Fruit fly (Drosophila melanogaster) whole organism: ENCODE measurements around the gene Cyt-c-d.

Experiments used
- CG8478 ChIP-seq: fragments of >200 bp; optimal IDR thresholded peaks from 2 replicates; lab custom pipeline; 2018; ENCODE audit warnings: inconsistent platforms
- Dll ChIP-seq: fragments of >200 bp; optimal IDR thresholded peaks from 2 replicates; lab custom pipeline; 2017
- EcR ChIP-seq, 2 experiments: fragments of >200 bp; optimal IDR thresholded peaks; 2 replicates each; lab custom pipeline; 2017; ENCODE audit warnings: missing biosample characterization in 2 of 2, missing genetic modification characterization in 2 of 2, missing genetic modification reagents in 2 of 2
- pan ChIP-seq: fragments of >200 bp; optimal IDR thresholded peaks from 2 replicates; lab custom pipeline; 2017
- psq ChIP-seq: fragments of >200 bp; optimal IDR thresholded peaks from 2 replicates; lab custom pipeline; 2017
- usp ChIP-seq: fragments of >200 bp; optimal IDR thresholded peaks from 2 replicates; lab custom pipeline; 2017; ENCODE audit warnings: missing biosample characterization, missing genetic modification characterization, mixed read lengths

Cyt-c-d gene

DNA sequence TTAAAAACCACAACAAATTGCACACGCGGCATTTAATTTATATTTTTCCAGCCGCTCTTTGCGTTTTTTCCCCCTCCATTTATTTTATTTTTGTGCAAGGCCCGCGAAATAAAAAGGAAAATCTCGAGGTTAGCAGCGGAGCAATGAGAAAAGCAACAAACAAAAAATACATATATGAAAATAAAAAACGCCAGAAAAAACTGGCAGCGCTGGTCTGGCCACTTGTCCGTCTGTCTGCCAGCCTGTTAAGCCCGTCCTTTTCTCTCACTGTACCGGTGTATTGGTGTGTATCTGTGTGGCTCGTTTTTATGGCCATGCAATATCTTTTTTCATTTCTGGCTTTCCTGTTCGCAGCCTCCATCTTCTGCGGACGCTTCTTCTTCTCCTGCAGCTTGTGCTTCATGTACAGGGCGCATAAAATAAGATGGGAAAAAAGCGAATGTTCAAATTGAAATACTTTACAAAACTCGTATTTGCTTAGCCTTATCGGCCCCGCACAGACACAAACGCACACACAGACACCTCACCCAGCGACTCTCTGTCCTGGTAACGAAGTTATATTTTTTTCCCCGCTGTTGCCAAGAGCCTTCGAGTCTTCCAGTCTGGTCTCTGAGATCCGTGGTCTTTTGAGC lies 29.2 kb upstream of the Cyt-c-d start:
- TF ChIP-seq Dll (no peak), usp (GFP tag; lab: Kevin White, UChicago) (no peak), pan (lab: Kevin White, UChicago) (no peak), EcR (GFP tag; optimal IDR thresholded peaks at IDR 0.05; lab: Kevin White, UChicago) (no peak), CG8478 (lab: Kevin White, UChicago) (no peak), psq (lab: Kevin White, UChicago) (no peak)

DNA sequence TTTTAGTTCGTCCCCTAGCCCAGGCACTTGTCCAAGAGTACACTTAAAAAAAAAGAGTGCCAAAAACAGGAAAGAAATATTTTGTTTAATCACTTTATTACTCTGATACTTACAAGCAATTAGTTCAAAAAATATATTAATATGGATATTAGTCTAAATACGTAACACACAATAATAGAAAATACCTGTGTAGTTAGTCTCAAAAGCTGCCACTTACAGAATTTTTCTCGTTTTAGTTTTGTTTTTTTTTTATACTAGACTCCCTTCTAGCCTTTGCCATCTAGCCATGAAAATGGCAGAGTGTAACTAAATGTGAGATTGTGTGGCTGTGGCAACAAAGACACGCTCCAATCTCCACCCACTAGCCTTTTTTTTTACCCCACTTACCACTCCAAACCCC lies 27.8 kb upstream of the Cyt-c-d start:
- TF ChIP-seq Dll (no peak), psq (lab: Kevin White, UChicago) (no peak), EcR (GFP tag; optimal IDR thresholded peaks at IDR 0.05; lab: Kevin White, UChicago) (no peak), usp (GFP tag; lab: Kevin White, UChicago) (no peak), CG8478 (lab: Kevin White, UChicago) (no peak)

DNA sequence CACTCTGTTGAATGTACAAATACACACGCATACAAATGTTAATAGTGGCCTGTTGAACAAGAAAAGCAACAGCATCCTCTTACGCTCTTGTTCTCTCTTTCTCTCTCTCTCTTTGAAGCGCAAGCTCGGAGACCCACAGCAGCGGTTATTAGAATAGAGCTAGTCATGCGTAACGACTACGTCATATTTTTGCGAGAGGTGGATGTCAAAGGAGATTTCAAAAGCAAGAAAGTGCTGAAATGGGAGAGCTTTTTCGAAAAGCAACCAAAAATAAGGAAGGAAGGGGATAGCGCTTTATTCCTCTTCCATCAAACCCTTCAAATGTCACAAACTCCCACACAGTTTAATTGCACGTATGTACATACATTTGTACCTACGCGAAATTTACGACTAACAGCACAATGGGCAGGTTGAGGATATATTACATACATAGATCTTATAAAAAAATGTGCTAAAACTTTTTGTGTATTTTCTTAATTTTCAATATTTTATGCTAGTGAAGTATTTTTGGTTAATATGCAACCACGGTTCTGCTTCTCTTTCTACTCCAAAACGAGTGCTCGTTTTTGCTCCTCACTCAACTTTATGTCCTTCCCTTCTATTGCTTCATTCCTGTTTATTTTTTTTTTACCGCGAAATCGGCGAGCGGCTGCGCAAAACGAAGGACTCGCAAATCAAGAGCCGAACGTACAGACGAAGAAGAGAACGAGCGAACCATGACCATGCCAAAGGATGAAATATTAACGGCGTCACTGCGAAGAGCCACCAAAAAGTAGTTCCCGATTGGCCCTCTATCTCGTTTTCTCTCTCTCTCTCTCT lies 25.7 kb upstream of the Cyt-c-d start:
- TF ChIP-seq CG8478 (lab: Kevin White, UChicago), result no peak
- TF ChIP-seq usp (GFP tag; lab: Kevin White, UChicago), result no peak
- TF ChIP-seq Dll, result no peak
- no peak for TF ChIP-seq EcR (GFP tag; optimal IDR thresholded peaks at IDR 0.05; lab: Kevin White, UChicago)
- TF ChIP-seq pan (lab: Kevin White, UChicago), result no peak
- no peak for TF ChIP-seq psq (lab: Kevin White, UChicago)

dm6 chr2L:16690619-16690908 lies 25.1 kb upstream of the Cyt-c-d start:
- TF ChIP-seq usp (GFP tag; lab: Kevin White, UChicago) (no peak), EcR (GFP tag; optimal IDR thresholded peaks at IDR 0.05; lab: Kevin White, UChicago) (no peak), psq (lab: Kevin White, UChicago) (no peak), Dll (no peak), pan (lab: Kevin White, UChicago) (no peak), CG8478 (lab: Kevin White, UChicago) (no peak)

dm6 chr2L:16703008-16703510 lies 12.6 kb upstream of the Cyt-c-d start:
- TF ChIP-seq CG8478 (lab: Kevin White, UChicago) (no peak), pan (lab: Kevin White, UChicago) (no peak), psq (lab: Kevin White, UChicago) (no peak), usp (GFP tag; lab: Kevin White, UChicago) (no peak), Dll (no peak), EcR (GFP tag; optimal IDR thresholded peaks at IDR 0.05; lab: Kevin White, UChicago) (no peak)

DNA sequence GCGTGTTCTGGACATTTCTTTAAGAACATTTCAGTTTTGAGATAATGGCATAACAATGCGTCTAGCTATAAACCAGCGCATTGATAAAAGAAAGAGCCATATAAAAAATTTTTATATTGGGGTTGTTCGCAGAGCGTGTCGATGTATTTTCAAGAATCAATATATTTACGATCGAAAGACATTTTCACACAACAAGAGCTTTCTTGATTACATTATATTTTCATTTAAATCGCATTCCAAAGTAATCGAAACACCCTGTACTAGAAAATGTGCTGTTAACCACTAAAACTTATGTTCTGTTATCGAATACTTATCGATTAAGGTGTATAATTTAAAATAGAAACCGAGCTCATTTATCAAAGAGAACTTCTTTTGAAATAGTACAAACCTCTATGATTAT lies 11.9 kb upstream of the Cyt-c-d start:
- TF ChIP-seq usp (GFP tag; lab: Kevin White, UChicago) (no peak), psq (lab: Kevin White, UChicago) (no peak), EcR (GFP tag; optimal IDR thresholded peaks at IDR 0.05; lab: Kevin White, UChicago) (no peak), pan (lab: Kevin White, UChicago) (no peak), Dll (no peak), CG8478 (lab: Kevin White, UChicago) (no peak)

- TF ChIP-seq usp (GFP tag; lab: Kevin White, UChicago), result no peak
- no peak for TF ChIP-seq pan (lab: Kevin White, UChicago)
- no peak for TF ChIP-seq psq (lab: Kevin White, UChicago)
- no peak for TF ChIP-seq CG8478 (lab: Kevin White, UChicago)
- TF ChIP-seq EcR (GFP tag; optimal IDR thresholded peaks at IDR 0.05; lab: Kevin White, UChicago), result no peak
- TF ChIP-seq Dll, result no peak
These were observed 8.6 kb upstream of the Cyt-c-d start for dm6 chr2L:16706882-16707775.

DNA sequence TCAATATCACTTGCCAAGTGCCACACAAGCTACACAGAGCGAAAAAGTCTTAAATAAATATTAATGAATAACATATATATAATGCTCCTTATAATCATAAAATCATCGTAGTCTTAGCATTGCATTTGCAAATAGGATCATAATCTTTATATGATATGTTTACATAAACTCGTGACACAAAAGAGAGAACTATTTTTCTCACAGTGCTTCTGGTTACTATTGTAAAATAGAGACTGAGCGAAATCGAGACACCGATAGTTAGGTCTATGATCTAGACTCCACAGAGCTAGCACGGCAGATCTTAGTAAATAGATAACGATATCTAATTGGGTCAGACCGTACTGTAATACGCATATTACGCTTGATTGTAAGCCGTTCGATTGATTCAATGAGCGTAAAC lies 6.0 kb upstream of the Cyt-c-d start:
- no peak for TF ChIP-seq usp (GFP tag; lab: Kevin White, UChicago)
- TF ChIP-seq Dll, result no peak
- no peak for TF ChIP-seq CG8478 (lab: Kevin White, UChicago)
- TF ChIP-seq pan (lab: Kevin White, UChicago), result no peak
- TF ChIP-seq EcR (GFP tag; optimal IDR thresholded peaks at IDR 0.05; lab: Kevin White, UChicago), result no peak
- TF ChIP-seq psq (lab: Kevin White, UChicago), result no peak

- no peak for TF ChIP-seq Dll
- TF ChIP-seq pan (lab: Kevin White, UChicago), result no peak
- TF ChIP-seq CG8478 (lab: Kevin White, UChicago), result no peak
- TF ChIP-seq psq (lab: Kevin White, UChicago), result no peak
- no peak for TF ChIP-seq usp (GFP tag; lab: Kevin White, UChicago)
- no peak for TF ChIP-seq EcR (GFP tag; optimal IDR thresholded peaks at IDR 0.05; lab: Kevin White, UChicago)
These were observed 5.5 kb upstream of the Cyt-c-d start for dm6 chr2L:16710234-16710633.

dm6 chr2L:16710677-16711076 lies 5.0 kb upstream of the Cyt-c-d start:
- TF ChIP-seq pan (lab: Kevin White, UChicago) (no peak), CG8478 (lab: Kevin White, UChicago) (no peak), Dll (no peak), usp (GFP tag; lab: Kevin White, UChicago) (no peak)

DNA sequence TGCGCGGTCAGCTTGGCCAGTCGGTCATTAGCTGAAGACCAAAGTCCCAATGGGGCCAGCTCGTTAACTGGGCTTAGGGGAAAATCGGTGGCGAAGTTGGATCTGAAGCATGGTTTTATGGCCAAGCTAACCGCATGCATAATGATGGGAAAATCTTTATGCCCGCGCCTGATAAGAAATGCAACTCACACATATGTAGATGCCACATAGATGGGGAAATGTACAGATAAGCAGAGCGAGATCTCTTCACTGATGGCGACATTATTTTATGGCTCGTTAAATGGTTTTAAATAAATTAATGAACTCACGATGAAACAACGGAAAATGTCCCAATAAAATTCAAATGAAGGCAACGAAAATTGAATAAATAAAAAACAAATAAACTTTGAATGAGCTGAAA lies 3.8 kb upstream of the Cyt-c-d start:
- TF ChIP-seq EcR (GFP tag; optimal IDR thresholded peaks at IDR 0.05; lab: Kevin White, UChicago) (no peak), usp (GFP tag; lab: Kevin White, UChicago) (no peak), Dll (no peak), pan (lab: Kevin White, UChicago) (no peak)
